Worm (Caenorhabditis elegans) whole organism, L2 larva: ENCODE data around the gene let-711.

Source experiments
- C34F6.9 ChIP-seq: fragments of 150-350 bp; optimal IDR thresholded peaks from 2 replicates; lab custom pipeline; 2014; ENCODE audit warnings: missing biosample characterization, missing genetic modification characterization
- F13H6.1 ChIP-seq: sonication (generic microtip); optimal IDR thresholded peaks from 2 replicates; lab custom pipeline; 2016; ENCODE audit warnings: missing genetic modification characterization, missing compliant biosample characterization
- R02D3.7 ChIP-seq: fragments of 150-350 bp; optimal IDR thresholded peaks from 2 replicates; lab custom pipeline; 2014; ENCODE audit warnings: missing biosample characterization, missing genetic modification characterization
- Y55F3AM.14 ChIP-seq: fragments of 200-800 bp; sonication (Bioruptor generic); optimal IDR thresholded peaks from 2 replicates; lab custom pipeline; 2018; ENCODE audit warnings: mild to moderate bottlenecking, missing genetic modification characterization, missing compliant biosample characterization
- alr-1 ChIP-seq: fragments of 150-350 bp; optimal IDR thresholded peaks from 2 replicates; lab custom pipeline; 2014; ENCODE audit warnings: missing biosample characterization, missing genetic modification characterization
- ceh-16 ChIP-seq: fragments of 150-350 bp; optimal IDR thresholded peaks from 2 replicates; lab custom pipeline; 2014; ENCODE audit warnings: missing biosample characterization, missing genetic modification characterization
- crh-2 ChIP-seq: sonication (generic microtip); optimal IDR thresholded peaks from 2 replicates; lab custom pipeline; 2017; ENCODE audit warnings: missing biosample characterization, missing genetic modification characterization
- dmd-4 ChIP-seq: sonication (generic microtip); optimal IDR thresholded peaks from 2 replicates; lab custom pipeline; 2017; ENCODE audit warnings: missing biosample characterization, missing genetic modification characterization
- elt-1 ChIP-seq: fragments of 150-350 bp; optimal IDR thresholded peaks from 2 replicates; lab custom pipeline; 2014; ENCODE audit warnings: missing biosample characterization, missing genetic modification characterization
- elt-3 ChIP-seq: sonication (generic microtip); optimal IDR thresholded peaks from 2 replicates; lab custom pipeline; 2017; ENCODE audit warnings: missing biosample characterization, missing genetic modification characterization
- fos-1 ChIP-seq: fragments of 150-350 bp; optimal IDR thresholded peaks from 2 replicates; lab custom pipeline; 2014; ENCODE audit warnings: missing biosample characterization, missing genetic modification characterization
- gmeb-1 ChIP-seq: fragments of 150-350 bp; optimal IDR thresholded peaks from 2 replicates; lab custom pipeline; 2014; ENCODE audit warnings: missing biosample characterization, missing genetic modification characterization
- lin-11 ChIP-seq: fragments of 150-350 bp; sonication (generic microtip); optimal IDR thresholded peaks from 2 replicates; lab custom pipeline; 2014; ENCODE audit warnings: missing biosample characterization, missing genetic modification characterization, inconsistent platforms, mixed read lengths
- lin-13 ChIP-seq: fragments of 150-350 bp; optimal IDR thresholded peaks from 2 replicates; lab custom pipeline; 2014; ENCODE audit warnings: missing biosample characterization, missing genetic modification reagents, missing genetic modification characterization
- lsy-2 ChIP-seq, 2 experiments: fragments of 150-350 bp in 1 of 2; sonication (generic microtip) in 1 of 2; optimal IDR thresholded peaks; 2 replicates each; lab custom pipeline; 2014 to 2017; ENCODE audit warnings: missing biosample characterization in 2 of 2, missing genetic modification characterization in 2 of 2
- mab-5 ChIP-seq: fragments of 150-350 bp; optimal IDR thresholded peaks from 2 replicates; lab custom pipeline; 2014; ENCODE audit warnings: missing biosample characterization, missing genetic modification characterization
- mbf-1 ChIP-seq: sonication (generic microtip); optimal IDR thresholded peaks from 2 replicates; lab custom pipeline; 2017; ENCODE audit warnings: missing biosample characterization, missing genetic modification characterization
- mdl-1 ChIP-seq, 2 experiments: fragments of 150-350 bp in 1 of 2; sonication (generic microtip) in 1 of 2; optimal IDR thresholded peaks; 2 replicates each; lab custom pipeline; 2017; ENCODE audit warnings: missing biosample characterization in 2 of 2, missing genetic modification characterization in 2 of 2
- nhr-10 ChIP-seq: sonication (generic microtip); optimal IDR thresholded peaks from 2 replicates; lab custom pipeline; 2017; ENCODE audit warnings: missing biosample characterization, missing genetic modification characterization
- nhr-11 ChIP-seq: fragments of 150-350 bp; optimal IDR thresholded peaks from 2 replicates; lab custom pipeline; 2014; ENCODE audit warnings: missing biosample characterization, missing genetic modification characterization
- nhr-12 ChIP-seq: fragments of 150-350 bp; optimal IDR thresholded peaks from 2 replicates; lab custom pipeline; 2014; ENCODE audit warnings: missing biosample characterization, missing genetic modification characterization
- nhr-129 ChIP-seq: fragments of 150-350 bp; optimal IDR thresholded peaks from 2 replicates; lab custom pipeline; 2014; ENCODE audit warnings: missing biosample characterization, missing genetic modification characterization
- nhr-21 ChIP-seq: fragments of 150-350 bp; optimal IDR thresholded peaks from 2 replicates; lab custom pipeline; 2014; ENCODE audit warnings: missing biosample characterization, missing genetic modification characterization
- nhr-23 ChIP-seq: fragments of 150-350 bp; optimal IDR thresholded peaks from 2 replicates; lab custom pipeline; 2014; ENCODE audit warnings: missing biosample characterization, missing genetic modification reagents, missing genetic modification characterization
- nhr-237 ChIP-seq: fragments of 150-350 bp; optimal IDR thresholded peaks from 2 replicates; lab custom pipeline; 2014; ENCODE audit warnings: missing biosample characterization, missing genetic modification characterization
- nhr-25 ChIP-seq: fragments of 150-350 bp; sonication (generic microtip); optimal IDR thresholded peaks from 3 replicates; lab custom pipeline; 2014; ENCODE audit warnings: missing biosample characterization, missing genetic modification characterization
- nhr-6 ChIP-seq: fragments of 150-350 bp; optimal IDR thresholded peaks from 2 replicates; lab custom pipeline; 2014; ENCODE audit warnings: missing biosample characterization, missing genetic modification characterization
- nhr-77 ChIP-seq: fragments of 150-350 bp; optimal IDR thresholded peaks from 2 replicates; lab custom pipeline; 2014; ENCODE audit warnings: missing biosample characterization, missing genetic modification characterization
- peb-1 ChIP-seq: fragments of 150-350 bp; optimal IDR thresholded peaks from 2 replicates; lab custom pipeline; 2014; ENCODE audit warnings: missing biosample characterization, missing genetic modification characterization
- sem-4 ChIP-seq: fragments of 150-350 bp; optimal IDR thresholded peaks from 2 replicates; lab custom pipeline; 2014; ENCODE audit warnings: missing biosample characterization, missing genetic modification reagents, missing genetic modification characterization
- skn-1 ChIP-seq: sonication (generic microtip); optimal IDR thresholded peaks from 2 replicates; lab custom pipeline; 2017; ENCODE audit warnings: missing biosample characterization, missing genetic modification characterization
- sma-3 ChIP-seq: sonication (generic microtip); optimal IDR thresholded peaks from 2 replicates; lab custom pipeline; 2016; ENCODE audit warnings: missing genetic modification reagents, missing genetic modification characterization, missing compliant biosample characterization
- sma-9 ChIP-seq, 2 experiments: fragments of 150-350 bp in 1 of 2; sonication (generic microtip) in 1 of 2; optimal IDR thresholded peaks; 2 replicates each; lab custom pipeline; 2014 to 2016; ENCODE audit warnings: missing genetic modification characterization in 2 of 2, mild to moderate bottlenecking in 1 of 2, missing biosample characterization in 1 of 2, missing compliant biosample characterization in 1 of 2, missing genetic modification reagents in 1 of 2, moderate library complexity in 1 of 2
- snpc-4 ChIP-seq: fragments of 150-350 bp; optimal IDR thresholded peaks from 2 replicates; lab custom pipeline; 2014; ENCODE audit warnings: missing biosample characterization, missing genetic modification characterization
- unc-39 ChIP-seq: fragments of 150-350 bp; optimal IDR thresholded peaks from 2 replicates; lab custom pipeline; 2014; ENCODE audit warnings: missing biosample characterization, missing genetic modification characterization
- unc-55 ChIP-seq: fragments of 150-350 bp; sonication (generic microtip); optimal IDR thresholded peaks from 3 replicates; lab custom pipeline; 2014; ENCODE audit warnings: missing biosample characterization, missing genetic modification reagents, missing genetic modification characterization
- unc-62 ChIP-seq: fragments of 150-350 bp; optimal IDR thresholded peaks from 2 replicates; lab custom pipeline; 2014; ENCODE audit warnings: missing biosample characterization, missing genetic modification reagents, missing genetic modification characterization
- zag-1 ChIP-seq: fragments of 150-350 bp; optimal IDR thresholded peaks from 2 replicates; lab custom pipeline; 2014; ENCODE audit warnings: missing biosample characterization, missing genetic modification characterization

The let-711 gene

ce11 chrIII:6961167-6961566 is 14.6 kb downstream of the let-711 start (continued):
- TF ChIP-seq nhr-11 (tag; lab: Kevin White, UChicago) (no peak), nhr-6 (tag; lab: Kevin White, UChicago) (no peak), mab-5 (tag; lab: Kevin White, UChicago) (no peak), nhr-25 (tag; lab: Kevin White, UChicago) (peak; percentile 18)

ce11 chrIII:6961937-6962504 is 15.5 kb downstream of the let-711 start, which contains the start of the genes rpn-6.1 and F57B9.1:
TSS of gene rpn-6.1 (minus strand) at chrIII:6962001.
TSS of gene F57B9.1 (plus strand) at chrIII:6962090.
- TF ChIP-seq lsy-2 (tag; optimal IDR thresholded peaks at IDR 0.05; lab: Kevin White, UChicago), result peak in 1 of 2 experiments; percentile 62
- TF ChIP-seq mdl-1 (tag; optimal IDR thresholded peaks at IDR 0.05; lab: Kevin White, UChicago), result no peak
- no peak for TF ChIP-seq nhr-23 (tag; lab: Kevin White, UChicago)
- no peak for TF ChIP-seq elt-1 (tag; lab: Kevin White, UChicago)
- peak; percentile 12 for TF ChIP-seq skn-1 (tag; lab: Kevin White, UChicago)
- no peak for TF ChIP-seq sma-3
- TF ChIP-seq unc-62 (GFP tag; lab: Kevin White, UChicago), result no peak
- TF ChIP-seq alr-1 (tag; lab: Kevin White, UChicago), result no peak
- TF ChIP-seq nhr-6 (tag; lab: Kevin White, UChicago), result no peak
- peak; percentile 82 for TF ChIP-seq fos-1
- no peak for TF ChIP-seq nhr-21 (tag; lab: Kevin White, UChicago)
- TF ChIP-seq mbf-1 (tag; lab: Kevin White, UChicago), result no peak
- no peak for TF ChIP-seq F13H6.1
- TF ChIP-seq peb-1, result no peak
- no peak for TF ChIP-seq nhr-10 (tag; lab: Kevin White, UChicago)
- no peak for TF ChIP-seq mab-5 (tag; lab: Kevin White, UChicago)
- TF ChIP-seq nhr-77 (tag; lab: Kevin White, UChicago), result no peak
- peak; percentile 48 for TF ChIP-seq C34F6.9
- TF ChIP-seq nhr-129 (tag; lab: Kevin White, UChicago), result peak; percentile 36
- no peak for TF ChIP-seq unc-55 (GFP tag; lab: Kevin White, UChicago)
- TF ChIP-seq crh-2 (tag; lab: Kevin White, UChicago), result peak; percentile 21
- TF ChIP-seq zag-1 (tag; lab: Kevin White, UChicago), result no peak
- TF ChIP-seq elt-3 (tag; lab: Kevin White, UChicago), result no peak
- TF ChIP-seq nhr-237 (tag; lab: Kevin White, UChicago), result no peak
- TF ChIP-seq sma-9 (GFP tag; optimal IDR thresholded peaks at IDR 0.05; lab: Kevin White, UChicago), result peak; percentile 60
- TF ChIP-seq sma-9 (tag; optimal IDR thresholded peaks at IDR 0.05; lab: Kevin White, UChicago), result no peak
- no peak for TF ChIP-seq lin-11
- no peak for TF ChIP-seq dmd-4 (tag; lab: Kevin White, UChicago)

DNA sequence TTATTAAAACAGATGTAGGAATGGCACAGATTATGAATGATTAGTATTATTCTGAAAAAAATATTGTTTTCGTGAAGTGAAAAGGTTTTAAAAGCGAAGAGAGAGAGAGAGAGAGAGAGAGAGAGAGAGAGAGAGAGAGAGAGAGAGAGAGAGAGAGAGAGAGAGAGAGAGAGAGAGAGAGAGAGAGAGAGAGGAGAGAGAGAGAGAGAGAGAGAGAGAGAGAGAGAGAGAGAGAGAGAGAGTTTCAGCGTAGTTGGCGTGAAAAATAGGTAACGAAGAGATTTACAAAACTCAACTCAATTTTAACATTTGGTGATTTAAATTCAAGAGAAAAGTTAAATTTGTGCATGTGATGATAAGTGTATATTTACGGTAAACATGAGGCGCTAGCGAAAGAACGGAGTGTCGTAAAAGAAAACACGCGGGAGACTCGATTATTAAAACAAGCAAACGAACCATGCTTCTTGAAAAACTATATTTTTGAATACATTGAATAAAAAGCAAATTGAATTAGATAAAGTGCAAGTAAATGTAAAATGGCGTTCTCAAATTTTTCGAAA is 21.6 kb downstream of the let-711 start, which contains the start of gene panl-2:
panl-2 (minus strand) TSS at position 51 of the 560 bp plus-strand sequence.
- TF ChIP-seq C34F6.9 (peak; percentile 71), Y55F3AM.14 (GFP tag; lab: Kevin White, UChicago) (no peak), nhr-23 (tag; lab: Kevin White, UChicago) (no peak), mab-5 (tag; lab: Kevin White, UChicago) (no peak), sem-4 (tag; lab: Kevin White, UChicago) (no peak), nhr-77 (tag; lab: Kevin White, UChicago) (no peak), sma-3 (no peak), lsy-2 (tag; optimal IDR thresholded peaks at IDR 0.05; lab: Kevin White, UChicago) (peak; percentile 60 to 87), elt-1 (tag; lab: Kevin White, UChicago) (no peak), unc-39 (tag; lab: Kevin White, UChicago) (no peak), crh-2 (tag; lab: Kevin White, UChicago) (peak; percentile 34), nhr-129 (tag; lab: Kevin White, UChicago) (peak; percentile 57), nhr-12 (no peak), lin-13 (GFP tag; lab: Kevin White, UChicago) (peak; percentile 28), R02D3.7 (tag; lab: Kevin White, UChicago) (peak; percentile 80), snpc-4 (tag; lab: Kevin White, UChicago) (no peak), sma-9 (GFP tag; optimal IDR thresholded peaks at IDR 0.05; lab: Kevin White, UChicago) (peak; percentile 32), sma-9 (tag; optimal IDR thresholded peaks at IDR 0.05; lab: Kevin White, UChicago) (no peak), gmeb-1 (tag; lab: Kevin White, UChicago) (peak; percentile 86), unc-55 (GFP tag; lab: Kevin White, UChicago) (peak; percentile 77), ceh-16 (tag; lab: Kevin White, UChicago) (no peak)
